Worm (Caenorhabditis elegans) whole organism, L1 larva: ENCODE results near the gene srbc-75.

Source experiments
- C34B4.2 ChIP-seq: sonication (generic microtip); optimal IDR thresholded peaks from 2 replicates; lab custom pipeline; 2017; ENCODE audit warnings: mild to moderate bottlenecking, missing genetic modification characterization, missing compliant biosample characterization
- F16B12.6 ChIP-seq: fragments of 150-350 bp; optimal IDR thresholded peaks from 2 replicates; lab custom pipeline; 2014; ENCODE audit warnings: missing biosample characterization, missing genetic modification characterization
- Y116A8C.19 ChIP-seq: sonication (generic microtip); optimal IDR thresholded peaks from 2 replicates; lab custom pipeline; 2016; ENCODE audit warnings: missing compliant biosample characterization, missing genetic modification characterization, borderline replicate concordance
- aha-1 ChIP-seq: fragments of 150-350 bp; optimal IDR thresholded peaks from 2 replicates; lab custom pipeline; 2014; ENCODE audit warnings: missing biosample characterization, missing genetic modification characterization
- alr-1 ChIP-seq: fragments of 200-800 bp; sonication (Bioruptor generic); optimal IDR thresholded peaks from 2 replicates; lab custom pipeline; 2018; ENCODE audit warnings: borderline replicate concordance, mild to moderate bottlenecking, missing genetic modification characterization, missing compliant biosample characterization
- aly-2 ChIP-seq: fragments of 150-350 bp; optimal IDR thresholded peaks from 2 replicates; lab custom pipeline; 2014; ENCODE audit warnings: missing biosample characterization, missing genetic modification characterization
- ceh-88 ChIP-seq: fragments of 200-800 bp; sonication (Bioruptor generic); IDR thresholded peaks from 2 replicates; pipeline ENCODE4 v1.3.6; 2022; ENCODE audit warnings: missing genetic modification characterization, missing compliant biosample characterization
- ces-1 ChIP-seq: fragments of 150-350 bp; optimal IDR thresholded peaks from 2 replicates; lab custom pipeline; 2014; ENCODE audit warnings: missing biosample characterization, missing genetic modification reagents, missing genetic modification characterization
- dpl-1 ChIP-seq, 3 experiments: fragments of 150-350 bp in 2 of 3; sonication (generic microtip) in 1 of 3; optimal IDR thresholded peaks; 2 replicates each; lab custom pipeline; 2014 to 2017; ENCODE audit warnings: missing biosample characterization in 3 of 3, missing genetic modification characterization in 3 of 3, missing genetic modification reagents in 3 of 3
- efl-1 ChIP-seq, 4 experiments: fragments of 150-350 bp; optimal IDR thresholded peaks in 3 of 4; peaks in 1 of 4; 1 replicate in 1 of 4; 2 replicates in 3 of 4; lab custom pipeline; 2014; ENCODE audit warnings: missing biosample characterization in 2 of 4, missing genetic modification characterization in 2 of 4, missing genetic modification reagents in 2 of 4
- egl-13 ChIP-seq: sonication (generic microtip); optimal IDR thresholded peaks from 2 replicates; lab custom pipeline; 2016; ENCODE audit warnings: missing genotype, missing genetic modification reagents, missing genetic modification characterization, missing compliant biosample characterization
- elt-2 ChIP-seq: sonication (generic microtip); optimal IDR thresholded peaks from 2 replicates; lab custom pipeline; 2016; ENCODE audit warnings: missing genetic modification characterization, mild to moderate bottlenecking, inconsistent platforms, missing compliant biosample characterization, missing genetic modification reagents
- fkh-10 ChIP-seq: sonication (generic microtip); optimal IDR thresholded peaks from 2 replicates; lab custom pipeline; 2017; ENCODE audit warnings: missing biosample characterization, missing genetic modification reagents, missing genetic modification characterization
- fkh-4 ChIP-seq: sonication (generic microtip); optimal IDR thresholded peaks from 2 replicates; lab custom pipeline; 2016; ENCODE audit warnings: missing compliant biosample characterization, missing genetic modification characterization, borderline replicate concordance
- fos-1 ChIP-seq: fragments of 150-350 bp; optimal IDR thresholded peaks from 2 replicates; lab custom pipeline; 2014; ENCODE audit warnings: missing biosample characterization, missing genetic modification characterization
- grh-1 ChIP-seq: fragments of 200-800 bp; sonication (Bioruptor generic); IDR thresholded peaks from 2 replicates; pipeline ENCODE4 v1.3.6; 2022; ENCODE audit warnings: missing genetic modification reagents, missing genetic modification characterization, missing compliant biosample characterization
- hlh-17 ChIP-seq: fragments of 200-800 bp; sonication (Bioruptor generic); optimal IDR thresholded peaks from 2 replicates; lab custom pipeline; 2018; ENCODE audit warnings: missing genetic modification characterization, mild to moderate bottlenecking, missing compliant biosample characterization, moderate library complexity, borderline replicate concordance
- irx-1 ChIP-seq: sonication (generic microtip); optimal IDR thresholded peaks from 2 replicates; lab custom pipeline; 2016; ENCODE audit warnings: missing genetic modification characterization, missing compliant biosample characterization
- jun-1 ChIP-seq: fragments of 150-350 bp; optimal IDR thresholded peaks from 2 replicates; lab custom pipeline; 2014; ENCODE audit warnings: missing biosample characterization, missing genetic modification reagents, missing genetic modification characterization
- lin-15B ChIP-seq: fragments of 150-350 bp; sonication (generic microtip); optimal IDR thresholded peaks from 3 replicates; lab custom pipeline; 2014; ENCODE audit warnings: missing biosample characterization, missing genetic modification characterization
- lin-35 ChIP-seq, 2 experiments: fragments of 150-350 bp; optimal IDR thresholded peaks; 2 replicates each; lab custom pipeline; 2014; ENCODE audit warnings: missing biosample characterization in 2 of 2, missing genetic modification characterization in 2 of 2, missing genetic modification reagents in 2 of 2
- lir-3 ChIP-seq: sonication (generic microtip); optimal IDR thresholded peaks from 2 replicates; lab custom pipeline; 2016; ENCODE audit warnings: mild to moderate bottlenecking, missing genetic modification characterization, moderate library complexity, missing compliant biosample characterization; ENCODE audit not compliant: poor library complexity
- lsy-2 ChIP-seq, 2 experiments: fragments of 150-350 bp; optimal IDR thresholded peaks; 2 replicates each; lab custom pipeline; 2014; ENCODE audit warnings: missing biosample characterization in 2 of 2, missing genetic modification characterization in 2 of 2
- mab-9 ChIP-seq: fragments of 200-800 bp; sonication (Bioruptor generic); IDR thresholded peaks from 2 replicates; pipeline ENCODE4 v1.3.6; 2022; ENCODE audit warnings: missing genetic modification reagents, missing genetic modification characterization, missing compliant biosample characterization
- mef-2 ChIP-seq: fragments of 150-350 bp; optimal IDR thresholded peaks from 2 replicates; lab custom pipeline; 2014; ENCODE audit warnings: missing biosample characterization, missing genetic modification characterization
- mep-1 ChIP-seq: fragments of 150-350 bp; optimal IDR thresholded peaks from 2 replicates; lab custom pipeline; 2014; ENCODE audit warnings: missing biosample characterization, missing genetic modification characterization
- nhr-11 ChIP-seq: fragments of 150-350 bp; optimal IDR thresholded peaks from 2 replicates; lab custom pipeline; 2014; ENCODE audit warnings: missing biosample characterization, missing genetic modification characterization
- nhr-71 ChIP-seq: sonication (generic microtip); optimal IDR thresholded peaks from 2 replicates; lab custom pipeline; 2016; ENCODE audit warnings: mild to moderate bottlenecking, missing genetic modification characterization, moderate library complexity, missing compliant biosample characterization
- nhr-85 ChIP-seq: sonication (generic microtip); peaks from one replicate; lab custom pipeline; 2016; ENCODE audit warnings: missing genetic modification characterization, inconsistent platforms, missing compliant biosample characterization
- pag-3 ChIP-seq: sonication (generic microtip); optimal IDR thresholded peaks from 2 replicates; lab custom pipeline; 2017; ENCODE audit warnings: missing genetic modification characterization, mild to moderate bottlenecking, missing compliant biosample characterization, antibody characterized with exemption, borderline replicate concordance; ENCODE audit not compliant: insufficient read depth
- pqm-1 ChIP-seq: sonication (generic microtip); optimal IDR thresholded peaks from 3 replicates; lab custom pipeline; 2017; ENCODE audit warnings: missing biosample characterization, missing genetic modification characterization
- rnt-1 ChIP-seq: sonication (generic microtip); optimal IDR thresholded peaks from 2 replicates; lab custom pipeline; 2016; ENCODE audit warnings: mild to moderate bottlenecking, missing genetic modification characterization, moderate library complexity, missing compliant biosample characterization
- skn-1 ChIP-seq: fragments of 150-350 bp; optimal IDR thresholded peaks from 2 replicates; lab custom pipeline; 2014; ENCODE audit warnings: missing biosample characterization, missing genetic modification characterization
- sptf-1 ChIP-seq: fragments of 150-350 bp; optimal IDR thresholded peaks from 2 replicates; lab custom pipeline; 2014; ENCODE audit warnings: missing biosample characterization, missing genetic modification characterization
- swsn-7 ChIP-seq: sonication (generic microtip); optimal IDR thresholded peaks from 2 replicates; lab custom pipeline; 2016; ENCODE audit warnings: missing genetic modification characterization, missing compliant biosample characterization
- tlp-1 ChIP-seq: fragments of 150-350 bp; optimal IDR thresholded peaks from 2 replicates; lab custom pipeline; 2014; ENCODE audit warnings: missing biosample characterization, missing genetic modification characterization
- unc-86 ChIP-seq: sonication (generic microtip); optimal IDR thresholded peaks from 2 replicates; lab custom pipeline; 2016; ENCODE audit warnings: missing genetic modification characterization, missing compliant biosample characterization
- unc-98 ChIP-seq: fragments of 200-800 bp; sonication (Bioruptor generic); IDR thresholded peaks from 2 replicates; pipeline ENCODE4 v1.3.6; 2022; ENCODE audit warnings: missing genetic modification characterization, missing compliant biosample characterization
- vab-15 ChIP-seq: sonication (generic microtip); optimal IDR thresholded peaks from 2 replicates; lab custom pipeline; 2017; ENCODE audit warnings: missing genotype, mild to moderate bottlenecking, missing genetic modification characterization, missing compliant biosample characterization
- zag-1 ChIP-seq: fragments of 150-350 bp; optimal IDR thresholded peaks from 2 replicates; lab custom pipeline; 2014; ENCODE audit warnings: missing biosample characterization, missing genetic modification characterization

Gene srbc-75

DNA sequence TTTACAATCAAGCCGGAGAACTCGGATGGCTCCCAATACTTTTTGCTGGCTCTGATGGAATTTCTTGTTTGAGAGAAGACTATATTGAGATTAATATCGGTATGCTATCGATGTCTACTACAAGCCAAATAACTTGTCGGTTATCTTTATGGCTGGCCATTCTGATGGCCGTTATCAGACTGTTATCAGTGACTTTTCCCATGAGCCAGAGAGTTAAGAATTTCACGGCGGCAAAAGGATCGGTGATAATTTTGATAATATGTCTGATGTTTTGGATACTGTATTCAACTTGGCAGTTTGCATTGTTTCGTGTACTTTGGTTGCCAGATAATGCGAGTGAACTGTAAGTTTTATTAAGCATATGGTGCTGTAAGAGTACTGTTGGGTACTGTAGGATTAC is 27.4 kb upstream of the srbc-75 start:
- TF ChIP-seq F16B12.6 (tag; lab: Kevin White, UChicago) (no peak), nhr-85 (tag; lab: Kevin White, UChicago) (no peak), elt-2 (tag; lab: Kevin White, UChicago) (peak; percentile 79), ceh-88 (no peak), vab-15 (no peak), tlp-1 (tag; lab: Kevin White, UChicago) (peak; percentile 45)

DNA sequence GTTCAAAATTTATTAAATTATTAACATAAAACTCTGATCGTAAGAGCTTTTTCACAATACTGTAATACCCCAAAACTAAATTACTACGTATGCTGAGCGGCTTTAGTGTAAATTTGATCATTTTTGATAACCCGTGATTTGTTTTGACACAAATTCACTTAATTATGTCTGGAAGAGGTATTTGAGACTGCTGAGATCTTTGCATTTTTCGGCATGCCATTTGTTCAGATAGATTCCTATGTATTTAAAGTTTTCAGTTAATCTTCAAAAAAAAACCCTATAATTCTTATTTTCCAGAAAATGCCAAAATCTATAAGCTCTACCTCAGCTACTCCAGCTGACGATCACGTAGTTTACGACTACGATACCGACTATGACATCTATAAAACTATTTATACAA is 23.4 kb upstream of the srbc-75 start, which contains the start of gene srw-15:
srw-15 (plus strand) TSS at position 301 of the 400 bp plus-strand sequence.
- TF ChIP-seq irx-1 (tag; lab: Kevin White, UChicago) (no peak), efl-1 (optimal IDR thresholded peaks at IDR 0.05; lab: Kevin White, UChicago) (no peak), efl-1 (GFP tag; optimal IDR thresholded peaks at IDR 0.05 in 1 of 2; lab: Kevin White, UChicago) (peak in 1 of 2 experiments; percentile 60), lsy-2 (tag; optimal IDR thresholded peaks at IDR 0.05; lab: Kevin White, UChicago) (no peak)

DNA sequence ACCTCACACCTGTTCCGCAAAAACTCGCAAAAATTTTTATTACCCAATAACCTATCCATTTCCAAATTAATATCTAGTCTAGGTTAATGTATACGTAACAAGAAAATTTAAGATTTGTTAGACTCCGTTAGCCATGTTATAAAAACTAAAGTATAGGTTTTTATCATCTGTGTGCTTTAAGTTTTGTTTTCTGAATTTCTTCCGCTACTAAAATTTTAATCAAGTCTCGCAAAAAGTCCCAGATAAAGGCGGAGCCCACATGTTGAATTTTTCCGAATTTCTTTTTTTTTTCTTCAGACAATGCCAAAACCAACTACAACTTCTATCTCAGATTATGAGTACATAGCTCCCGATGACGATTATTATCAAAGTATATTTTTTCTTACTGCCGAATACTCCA is 21.4 kb upstream of the srbc-75 start, which contains the start of gene srw-13:
srw-13 (plus strand) TSS at position 301 of the 400 bp plus-strand sequence.
- TF ChIP-seq pqm-1 (tag; lab: Kevin White, UChicago) (no peak), unc-86 (tag; lab: Kevin White, UChicago) (no peak), aly-2 (no peak), rnt-1 (no peak), sptf-1 (no peak), mab-9 (GFP tag; lab: Robert Waterston, UW) (no peak), alr-1 (tag; lab: Kevin White, UChicago) (no peak), skn-1 (no peak), vab-15 (no peak), fkh-10 (GFP tag; lab: Kevin White, UChicago) (no peak), lin-35 (GFP tag; optimal IDR thresholded peaks at IDR 0.05; lab: Kevin White, UChicago) (no peak), aha-1 (tag; lab: Kevin White, UChicago) (no peak)

DNA sequence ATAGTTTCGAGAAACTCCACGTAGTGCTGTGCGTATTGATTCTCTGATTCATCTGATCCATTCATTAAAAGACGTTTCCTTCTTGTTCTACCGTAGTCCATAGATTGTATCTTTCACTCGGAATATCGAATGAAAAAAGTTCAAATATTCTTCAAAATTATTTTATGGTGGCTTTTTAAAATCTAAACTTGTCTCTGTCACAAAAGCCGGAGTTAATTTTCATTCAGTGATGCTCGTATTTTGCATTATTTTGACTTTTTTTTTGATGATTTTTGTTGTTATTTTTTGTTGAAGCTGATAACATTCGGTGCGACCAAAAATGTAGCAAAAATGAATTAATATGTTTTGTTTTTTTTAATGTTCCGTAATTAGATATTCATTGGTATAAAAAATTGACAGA is 18.0 kb upstream of the srbc-75 start, which contains the start of gene nhr-164:
nhr-164 (minus strand) TSS at position 101 of the 400 bp plus-strand sequence.
- TF ChIP-seq pag-3 (tag; lab: Kevin White, UChicago), result no peak
- no peak for TF ChIP-seq lin-35 (GFP tag; optimal IDR thresholded peaks at IDR 0.05; lab: Kevin White, UChicago)
- no peak for TF ChIP-seq unc-86 (tag; lab: Kevin White, UChicago)
- TF ChIP-seq fkh-4, result no peak

DNA sequence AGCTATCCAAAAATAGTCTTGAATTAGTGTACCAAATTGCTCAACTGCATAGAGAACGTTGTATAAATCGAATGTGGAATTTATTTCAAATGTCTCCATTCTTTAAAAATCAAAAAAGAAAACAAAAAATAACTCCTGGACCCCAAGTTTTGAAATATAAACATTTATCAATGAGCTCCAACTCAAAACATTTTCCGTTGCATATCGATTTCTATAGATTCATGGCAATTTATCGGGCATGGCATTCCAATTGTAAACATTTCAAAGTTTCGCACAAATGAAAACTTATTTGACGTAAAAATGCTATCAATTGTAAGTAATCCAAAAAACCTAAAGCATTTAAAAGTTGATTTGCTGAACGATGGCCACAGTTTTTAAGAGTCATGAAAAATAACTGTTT is 15.1 kb upstream of the srbc-75 start, which contains the start of gene srw-12:
srw-12 (minus strand) TSS at position 101 of the 400 bp plus-strand sequence.
- TF ChIP-seq mab-9 (GFP tag; lab: Robert Waterston, UW) (no peak), hlh-17 (GFP tag; lab: Kevin White, UChicago) (no peak), Y116A8C.19 (no peak), mep-1 (tag; lab: Kevin White, UChicago) (no peak), fos-1 (tag; lab: Kevin White, UChicago) (no peak), unc-86 (tag; lab: Kevin White, UChicago) (no peak), fkh-10 (GFP tag; lab: Kevin White, UChicago) (no peak), lsy-2 (tag; optimal IDR thresholded peaks at IDR 0.05; lab: Kevin White, UChicago) (no peak), ces-1 (GFP tag; lab: Kevin White, UChicago) (no peak)

DNA sequence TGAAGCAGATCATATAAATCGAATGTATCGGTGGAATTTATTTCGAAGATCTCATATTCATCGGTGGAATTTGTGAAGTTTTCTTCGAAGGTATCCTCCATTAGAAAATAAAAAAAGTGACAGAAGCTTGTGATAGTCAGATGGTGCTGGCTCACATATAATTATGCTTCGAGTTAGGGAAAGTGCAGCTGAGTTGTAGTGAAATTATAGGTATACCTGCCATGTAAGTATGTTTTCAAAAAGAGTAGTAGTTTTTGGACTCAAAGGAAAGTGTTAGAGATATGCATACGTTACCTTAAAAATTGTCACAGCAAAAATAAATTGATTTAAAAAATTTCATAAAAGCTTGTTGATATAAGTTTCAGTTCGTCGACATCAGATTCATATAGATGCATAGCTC is 13.4 kb upstream of the srbc-75 start, which contains the start of gene srw-11:
srw-11 (minus strand) TSS at position 101 of the 400 bp plus-strand sequence.
- TF ChIP-seq egl-13 (no peak), unc-98 (GFP tag; lab: Robert Waterston, UW) (no peak), dpl-1 (GFP tag; optimal IDR thresholded peaks at IDR 0.05; lab: Kevin White, UChicago) (no peak), pqm-1 (tag; lab: Kevin White, UChicago) (no peak), zag-1 (no peak), ceh-88 (no peak), nhr-71 (tag; lab: Kevin White, UChicago) (no peak), grh-1 (no peak), mep-1 (tag; lab: Kevin White, UChicago) (no peak), C34B4.2 (tag; lab: Kevin White, UChicago) (no peak), fkh-10 (GFP tag; lab: Kevin White, UChicago) (no peak), mef-2 (tag; lab: Kevin White, UChicago) (no peak), nhr-11 (tag; lab: Kevin White, UChicago) (no peak), jun-1 (no peak), swsn-7 (tag; lab: Kevin White, UChicago) (no peak), lin-15B (tag; lab: Kevin White, UChicago) (no peak), lir-3 (tag; lab: Kevin White, UChicago) (no peak)
- TF ChIP-seq, all 84 proteins: peak for 0
